Fruit fly (Drosophila melanogaster) whole organism, prepupa: Measurements from ENCODE around the gene CG11560.

Experiments
- Blimp-1 ChIP-seq: fragments of 200-800 bp; sonication (Bioruptor generic); optimal IDR thresholded peaks from 3 replicates; lab custom pipeline; 2017; ENCODE audit warnings: missing biosample characterization, missing genetic modification characterization, mild to moderate bottlenecking, moderate library complexity, missing genetic modification reagents
- CG10631 ChIP-seq: fragments of 200-800 bp; sonication (Bioruptor generic); optimal IDR thresholded peaks from 2 replicates; lab custom pipeline; 2016; ENCODE audit warnings: missing biosample characterization, missing genetic modification characterization
- CG10669 ChIP-seq: fragments of 200-800 bp; sonication (Bioruptor generic); optimal IDR thresholded peaks from 3 replicates; lab custom pipeline; 2018; ENCODE audit warnings: missing biosample characterization, mild to moderate bottlenecking, missing genetic modification characterization, moderate library complexity
- CG11294 ChIP-seq: fragments of 200-800 bp; sonication (Bioruptor generic); IDR thresholded peaks from 2 replicates; pipeline ENCODE4 v1.3.6; 2022; ENCODE audit warnings: missing biosample characterization, missing genetic modification characterization
- CG11902 ChIP-seq: fragments of 200-800 bp; sonication (Bioruptor generic); optimal IDR thresholded peaks from 3 replicates; lab custom pipeline; 2016; ENCODE audit warnings: missing biosample characterization, missing genetic modification characterization
- CG15336 ChIP-seq: fragments of 200-800 bp; sonication (Bioruptor generic); IDR thresholded peaks from 2 replicates; pipeline ENCODE4 v1.3.6; 2022; ENCODE audit warnings: missing biosample characterization, missing genetic modification characterization
- CG1621 ChIP-seq: fragments of 200-800 bp; sonication (Bioruptor generic); optimal IDR thresholded peaks from 3 replicates; lab custom pipeline; 2018; ENCODE audit warnings: missing biosample characterization, mild to moderate bottlenecking, missing genetic modification characterization
- CG16779 ChIP-seq: fragments of 200-800 bp; sonication (Bioruptor generic); optimal IDR thresholded peaks from 3 replicates; lab custom pipeline; 2017; ENCODE audit warnings: missing biosample characterization, mild to moderate bottlenecking, missing genetic modification characterization
- CG3032 ChIP-seq: fragments of 200-800 bp; optimal IDR thresholded peaks from 2 replicates; lab custom pipeline; 2019; ENCODE audit warnings: missing biosample characterization, mild to moderate bottlenecking, missing genetic modification characterization, moderate library complexity
- CG31627 ChIP-seq: fragments of 200-800 bp; sonication (Bioruptor generic); optimal IDR thresholded peaks from 3 replicates; lab custom pipeline; 2016; ENCODE audit warnings: missing biosample characterization, missing genetic modification characterization
- CG32006 ChIP-seq: fragments of 200-800 bp; sonication (Bioruptor generic); optimal IDR thresholded peaks from 3 replicates; lab custom pipeline; 2017; ENCODE audit warnings: missing biosample characterization, mild to moderate bottlenecking, missing genetic modification characterization
- CG34406 ChIP-seq: fragments of 200-800 bp; sonication (Bioruptor generic); optimal IDR thresholded peaks from 3 replicates; lab custom pipeline; 2016; ENCODE audit warnings: missing biosample characterization, missing genetic modification characterization
- CG6276 ChIP-seq: fragments of 200-800 bp; sonication (Bioruptor generic); optimal IDR thresholded peaks from 2 replicates; lab custom pipeline; 2017; ENCODE audit warnings: missing biosample characterization, mild to moderate bottlenecking, missing genetic modification characterization
- CG6792 ChIP-seq: fragments of 200-800 bp; sonication (Bioruptor generic); optimal IDR thresholded peaks from 3 replicates; lab custom pipeline; 2016; ENCODE audit warnings: missing biosample characterization, missing genetic modification characterization
- CG6808 ChIP-seq: fragments of 200-800 bp; sonication (Bioruptor generic); optimal IDR thresholded peaks from 3 replicates; lab custom pipeline; 2017; ENCODE audit warnings: missing biosample characterization, missing genetic modification characterization, mild to moderate bottlenecking, moderate library complexity, missing genetic modification reagents
- CG6854 ChIP-seq: fragments of 200-800 bp; sonication (Bioruptor generic); optimal IDR thresholded peaks from 2 replicates; lab custom pipeline; 2017; ENCODE audit warnings: missing biosample characterization, mild to moderate bottlenecking, missing genetic modification characterization
- CG7368 ChIP-seq: fragments of 200-800 bp; sonication (Bioruptor generic); optimal IDR thresholded peaks from 3 replicates; lab custom pipeline; 2016; ENCODE audit warnings: missing biosample characterization, missing genetic modification characterization
- CG8119 ChIP-seq: fragments of 200-800 bp; sonication (Bioruptor generic); IDR thresholded peaks from 3 replicates; pipeline ENCODE4 v1.3.6; 2022; ENCODE audit warnings: missing biosample characterization, missing genetic modification characterization
- CG8319 ChIP-seq: fragments of 200-800 bp; sonication (Bioruptor generic); optimal IDR thresholded peaks from 3 replicates; lab custom pipeline; 2016; ENCODE audit warnings: missing biosample characterization, missing genetic modification characterization
- CG8632 ChIP-seq: fragments of 200-800 bp; sonication (Bioruptor generic); optimal IDR thresholded peaks from 3 replicates; lab custom pipeline; 2016; ENCODE audit warnings: missing biosample characterization, missing genetic modification characterization
- CG9139 ChIP-seq: fragments of 200-800 bp; sonication (Bioruptor generic); optimal IDR thresholded peaks from 3 replicates; lab custom pipeline; 2017; ENCODE audit warnings: missing biosample characterization, mild to moderate bottlenecking, missing genetic modification characterization
- Eip75B ChIP-seq: fragments of 200-800 bp; sonication (Bioruptor generic); optimal IDR thresholded peaks from 3 replicates; lab custom pipeline; 2016; ENCODE audit warnings: missing biosample characterization, missing genetic modification characterization
- Eip78C ChIP-seq: fragments of 200-800 bp; sonication (Bioruptor generic); peaks from one replicate; lab custom pipeline; 2016; ENCODE audit warnings: missing biosample characterization, missing genetic modification characterization
- Eip93F ChIP-seq: fragments of 200-800 bp; sonication (Bioruptor generic); optimal IDR thresholded peaks from 2 replicates; lab custom pipeline; 2016; ENCODE audit warnings: missing biosample characterization, mild to moderate bottlenecking, missing genetic modification characterization
- Ets21C ChIP-seq: fragments of 200-800 bp; sonication (Bioruptor generic); optimal IDR thresholded peaks from 3 replicates; lab custom pipeline; 2016; ENCODE audit warnings: missing biosample characterization, missing genetic modification characterization
- Gug ChIP-seq: fragments of 200-800 bp; sonication (Bioruptor generic); IDR thresholded peaks from 2 replicates; pipeline ENCODE4 v1.3.6; 2022; ENCODE audit warnings: missing biosample characterization, missing genetic modification characterization
- Hr38 ChIP-seq: sonication (Bioruptor generic); optimal IDR thresholded peaks from 2 replicates; lab custom pipeline; 2016; ENCODE audit warnings: missing biosample characterization, missing genetic modification characterization
- Hr39 ChIP-seq: fragments of 200-800 bp; sonication (Bioruptor generic); optimal IDR thresholded peaks from 2 replicates; lab custom pipeline; 2016; ENCODE audit warnings: missing biosample characterization, missing genetic modification characterization
- Hr4 ChIP-seq: fragments of 200-800 bp; sonication (Bioruptor generic); optimal IDR thresholded peaks from 3 replicates; lab custom pipeline; 2016; ENCODE audit warnings: missing biosample characterization, missing genetic modification characterization
- Lpt ChIP-seq: fragments of 200-800 bp; sonication (Bioruptor generic); optimal IDR thresholded peaks from 3 replicates; lab custom pipeline; 2016; ENCODE audit warnings: missing biosample characterization, missing genetic modification characterization
- Met ChIP-seq: fragments of 200-800 bp; sonication (Bioruptor generic); optimal IDR thresholded peaks from 3 replicates; lab custom pipeline; 2016; ENCODE audit warnings: missing biosample characterization, missing genetic modification characterization
- OdsH ChIP-seq: fragments of 200-800 bp; sonication (Bioruptor generic); optimal IDR thresholded peaks from 3 replicates; lab custom pipeline; 2016; ENCODE audit warnings: missing biosample characterization, missing genetic modification characterization
- Sox102F ChIP-seq: fragments of 200-800 bp; sonication (Bioruptor generic); optimal IDR thresholded peaks from 2 replicates; lab custom pipeline; 2016; ENCODE audit warnings: missing biosample characterization, mild to moderate bottlenecking, missing genetic modification characterization
- Sox14 ChIP-seq: fragments of 200-800 bp; sonication (Bioruptor generic); optimal IDR thresholded peaks from 3 replicates; lab custom pipeline; 2016; ENCODE audit warnings: missing biosample characterization, missing genetic modification characterization
- Sox15 ChIP-seq: fragments of 200-800 bp; sonication (Bioruptor generic); optimal IDR thresholded peaks from 3 replicates; lab custom pipeline; 2016; ENCODE audit warnings: missing biosample characterization, missing genetic modification characterization
- cyc ChIP-seq: fragments of 200-800 bp; sonication (Bioruptor generic); optimal IDR thresholded peaks from 3 replicates; lab custom pipeline; 2016; ENCODE audit warnings: missing biosample characterization, missing genetic modification characterization
- dac ChIP-seq: fragments of 200-800 bp; sonication (Bioruptor generic); optimal IDR thresholded peaks from 2 replicates; lab custom pipeline; 2017; ENCODE audit warnings: missing biosample characterization, mild to moderate bottlenecking, missing genetic modification characterization
- dsx ChIP-seq: fragments of 200-800 bp; optimal IDR thresholded peaks from 3 replicates; lab custom pipeline; 2019; ENCODE audit warnings: missing biosample characterization, mild to moderate bottlenecking, missing genetic modification characterization, moderate library complexity; ENCODE audit not compliant: poor library complexity, severe bottlenecking
- eg ChIP-seq: fragments of 200-800 bp; sonication (Bioruptor generic); IDR thresholded peaks from 3 replicates; pipeline ENCODE4 v1.3.6; 2022; ENCODE audit warnings: missing biosample characterization, missing genetic modification characterization
- fd59A ChIP-seq: fragments of 200-800 bp; sonication (Bioruptor generic); optimal IDR thresholded peaks from 2 replicates; lab custom pipeline; 2017; ENCODE audit warnings: missing biosample characterization, mild to moderate bottlenecking, missing genetic modification characterization, missing genetic modification reagents
- fd85E ChIP-seq: fragments of 200-800 bp; sonication (Bioruptor generic); optimal IDR thresholded peaks from 3 replicates; lab custom pipeline; 2016; ENCODE audit warnings: missing biosample characterization, missing genetic modification characterization
- fkh ChIP-seq: fragments of 200-800 bp; sonication (Bioruptor generic); optimal IDR thresholded peaks from 3 replicates; lab custom pipeline; 2017; ENCODE audit warnings: missing biosample characterization, mild to moderate bottlenecking, missing genetic modification characterization, moderate library complexity
- lz ChIP-seq: fragments of 200-800 bp; sonication (Bioruptor generic); optimal IDR thresholded peaks from 3 replicates; lab custom pipeline; 2016; ENCODE audit warnings: missing biosample characterization, missing genetic modification characterization
- pdm3 ChIP-seq: fragments of 200-800 bp; sonication (Bioruptor generic); optimal IDR thresholded peaks from 3 replicates; lab custom pipeline; 2016; ENCODE audit warnings: missing biosample characterization, missing genetic modification characterization
- salr ChIP-seq, 2 experiments: fragments of 200-800 bp; sonication (Bioruptor generic); optimal IDR thresholded peaks; 3 replicates each; lab custom pipeline; 2016 to 2018; ENCODE audit warnings: missing biosample characterization in 2 of 2, missing genetic modification characterization in 2 of 2, mild to moderate bottlenecking in 1 of 2
- spab ChIP-seq: fragments of 200-800 bp; sonication (Bioruptor generic); optimal IDR thresholded peaks from 2 replicates; lab custom pipeline; 2017; ENCODE audit warnings: missing biosample characterization, mild to moderate bottlenecking, missing genetic modification characterization, missing genetic modification reagents
- ss ChIP-seq, 2 experiments: fragments of 200-800 bp; sonication (Bioruptor generic); optimal IDR thresholded peaks; 2 replicates in 1 of 2; 3 replicates in 1 of 2; lab custom pipeline; 2017 to 2018; ENCODE audit warnings: mild to moderate bottlenecking in 2 of 2, missing biosample characterization in 2 of 2, missing genetic modification characterization in 2 of 2, moderate library complexity in 1 of 2
- svp ChIP-seq: fragments of 200-800 bp; sonication (Bioruptor generic); peaks from one replicate; lab custom pipeline; 2016; ENCODE audit warnings: missing biosample characterization, missing genetic modification characterization
- topi ChIP-seq: fragments of 200-800 bp; sonication (Bioruptor generic); optimal IDR thresholded peaks from 3 replicates; lab custom pipeline; 2016; ENCODE audit warnings: missing biosample characterization, missing genetic modification characterization
- vri ChIP-seq: fragments of 200-800 bp; sonication (Bioruptor generic); optimal IDR thresholded peaks from 3 replicates; lab custom pipeline; 2016; ENCODE audit warnings: missing biosample characterization, mild to moderate bottlenecking, missing genetic modification characterization

CG11560 gene

dm6 chr3L:12111081-12111958, 8.5 kb upstream of the CG11560 start:
- peak; percentile 77 for TF ChIP-seq cyc (GFP tag; lab: Kevin White, UChicago)
- TF ChIP-seq Lpt (GFP tag; lab: Kevin White, UChicago): peak; percentile 45
- TF ChIP-seq salr (GFP tag; optimal IDR thresholded peaks at IDR 0.05; lab: Kevin White, UChicago): peak; percentile 15 to 83
- TF ChIP-seq fd85E (GFP tag; lab: Kevin White, UChicago): no peak
- TF ChIP-seq Ets21C (GFP tag; lab: Kevin White, UChicago): peak; percentile 31
- peak; percentile 69 for TF ChIP-seq CG10669 (GFP tag; lab: Kevin White, UChicago)
- peak; percentile 17 for TF ChIP-seq Eip93F (GFP tag; lab: Kevin White, UChicago)
- peak; percentile 72 for TF ChIP-seq CG15336
- peak; percentile 62 for TF ChIP-seq CG9139 (GFP tag; lab: Kevin White, UChicago)
- peak; percentile 26 for TF ChIP-seq fd59A (GFP tag; lab: Kevin White, UChicago)
- peak; percentile 74 for TF ChIP-seq lz
- peak; percentile 63; the same call in 1 of the 2 replicates for TF ChIP-seq Gug (GFP tag; lab: Robert Waterston, UW)
- TF ChIP-seq pdm3 (GFP tag; lab: Kevin White, UChicago): peak; percentile 57
- peak; percentile 84 for TF ChIP-seq CG34406 (GFP tag; lab: Kevin White, UChicago)
- TF ChIP-seq spab: peak; percentile 63
- peak; percentile 47 for TF ChIP-seq CG11902 (GFP tag; lab: Kevin White, UChicago)
- TF ChIP-seq Hr38 (GFP tag; lab: Kevin White, UChicago): no peak
- peak; percentile 73 for TF ChIP-seq Blimp-1 (GFP tag; lab: Kevin White, UChicago)
- peak; percentile 13 for TF ChIP-seq CG16779
- peak; percentile 65 for TF ChIP-seq Sox15 (GFP tag; lab: Kevin White, UChicago)
- peak; percentile 7 for TF ChIP-seq fkh (GFP tag; lab: Kevin White, UChicago)
- peak; percentile 50 for TF ChIP-seq vri (GFP tag; lab: Kevin White, UChicago)
- TF ChIP-seq CG1621 (tag; lab: Kevin White, UChicago): peak; percentile 21
- TF ChIP-seq CG6854 (GFP tag; lab: Kevin White, UChicago): peak; percentile 94
- TF ChIP-seq dsx (GFP tag; lab: Kevin White, UChicago): peak; percentile 83
- TF ChIP-seq svp (GFP tag; lab: Kevin White, UChicago): peak; percentile 93
- TF ChIP-seq Hr39 (GFP tag; lab: Kevin White, UChicago): peak; percentile 75
- peak; percentile 87 for TF ChIP-seq Met (GFP tag; lab: Kevin White, UChicago)
- peak; percentile 77 for TF ChIP-seq Sox14
- peak; percentile 87 for TF ChIP-seq CG8632 (GFP tag; lab: Kevin White, UChicago)
- TF ChIP-seq CG10631 (GFP tag; lab: Kevin White, UChicago): peak; percentile 60
- peak; percentile 70 for TF ChIP-seq eg (GFP tag; lab: Robert Waterston, UW)
- peak; percentile 83 for TF ChIP-seq OdsH (GFP tag; lab: Kevin White, UChicago)
- TF ChIP-seq dac (GFP tag; lab: Kevin White, UChicago): peak; percentile 4
- TF ChIP-seq Eip75B: peak; percentile 65
- peak; percentile 59 for TF ChIP-seq CG6276 (GFP tag; lab: Kevin White, UChicago)
- TF ChIP-seq ss (GFP tag; optimal IDR thresholded peaks at IDR 0.05; lab: Kevin White, UChicago): peak; percentile 69 to 70
- peak; percentile 88 for TF ChIP-seq CG3032 (tag; lab: Kevin White, UChicago)
- TF ChIP-seq CG7368 (GFP tag; lab: Kevin White, UChicago): peak; percentile 58
- peak; percentile 72 for TF ChIP-seq Sox102F (GFP tag; lab: Kevin White, UChicago)
- TF ChIP-seq topi (GFP tag; lab: Kevin White, UChicago): peak; percentile 82
- TF ChIP-seq CG11294: peak; percentile 39; the same call in 1 of the 2 replicates
- peak; percentile 35 for TF ChIP-seq Hr4 (GFP tag; lab: Kevin White, UChicago)
- peak; percentile 81 for TF ChIP-seq CG31627 (GFP tag; lab: Kevin White, UChicago)
- peak; percentile 60 for TF ChIP-seq CG8319 (GFP tag; lab: Kevin White, UChicago)
- TF ChIP-seq CG32006 (GFP tag; lab: Kevin White, UChicago): peak; percentile 80
- TF ChIP-seq Eip78C (GFP tag; lab: Kevin White, UChicago): peak; percentile 95
- TF ChIP-seq CG6792 (GFP tag; lab: Kevin White, UChicago): peak; percentile 65
- peak; percentile 75 for TF ChIP-seq CG8119 (GFP tag; lab: Robert Waterston, UW)
- TF ChIP-seq CG6808: peak; percentile 62
